Fruit fly (Drosophila melanogaster): ENCODE measurements around the gene CG33710.

The CG33710 gene

dm6 chr3L:19909234-19910053 is 43.1 kb downstream of the CG33710 start (continued):
- TF ChIP-seq stwl (tag; optimal IDR thresholded peaks at IDR 0.05): peak; percentile 71
- TF ChIP-seq sd (tag; optimal IDR thresholded peaks at IDR 0.05): peak; percentile 14
- TF ChIP-seq cato (GFP tag; optimal IDR thresholded peaks at IDR 0.05; ENCODE audit: borderline replicate concordance): no peak
- TF ChIP-seq PHDP (tag; optimal IDR thresholded peaks at IDR 0.05): peak; percentile 29
- no peak for TF ChIP-seq CG1832 (GFP tag; optimal IDR thresholded peaks at IDR 0.05)
- TF ChIP-seq unpg (GFP tag; optimal IDR thresholded peaks at IDR 0.05): no peak
- TF ChIP-seq Dref (GFP tag; IDR thresholded peaks at IDR 0.05): peak; percentile 51
- TF ChIP-seq CG1647 (GFP tag; optimal IDR thresholded peaks at IDR 0.05): no peak
- peak; percentile 4 for TF ChIP-seq CG4328 (GFP tag; optimal IDR thresholded peaks at IDR 0.05)
- peak; percentile 9; the same call in 1 of the 3 replicates for TF ChIP-seq CG34422 (GFP tag; IDR thresholded peaks at IDR 0.05)
- no peak for TF ChIP-seq wor (GFP tag; IDR thresholded peaks at IDR 0.05)
- TF ChIP-seq CG11695 (GFP tag; IDR thresholded peaks at IDR 0.05): no peak
- TF ChIP-seq MBD-R2 (GFP tag; IDR thresholded peaks at IDR 0.05): peak; percentile 42
- TF ChIP-seq Chrac-16 (GFP tag; optimal IDR thresholded peaks at IDR 0.05): no peak
- no peak for TF ChIP-seq toy (GFP tag; IDR thresholded peaks at IDR 0.05)
- TF ChIP-seq sim (GFP tag; IDR thresholded peaks at IDR 0.05): no peak
- TF ChIP-seq salm (tag; optimal IDR thresholded peaks at IDR 0.05): no peak
- TF ChIP-seq nerfin-1 (tag; optimal IDR thresholded peaks at IDR 0.05): no peak
- no peak for TF ChIP-seq Usf (GFP tag; optimal IDR thresholded peaks at IDR 0.05)
- no peak for TF ChIP-seq jigr1 (GFP tag; IDR thresholded peaks at IDR 0.05)
- no peak for TF ChIP-seq Antp (GFP tag; optimal IDR thresholded peaks at IDR 0.05)
- no peak for TF ChIP-seq ken (GFP tag; IDR thresholded peaks at IDR 0.05)
- TF ChIP-seq CG17385 (GFP tag; optimal IDR thresholded peaks at IDR 0.05): no peak
- TF ChIP-seq cas (GFP tag; IDR thresholded peaks at IDR 0.05): no peak
- no peak for TF ChIP-seq CG18764 (GFP tag; optimal IDR thresholded peaks at IDR 0.05)
- TF ChIP-seq ATbp (GFP tag; optimal IDR thresholded peaks at IDR 0.05): no peak
- TF ChIP-seq CG15696 (tag; optimal IDR thresholded peaks at IDR 0.05): no peak
- no peak for TF ChIP-seq B-H1 (GFP tag; IDR thresholded peaks at IDR 0.05)
- TF ChIP-seq CG6689 (GFP tag; IDR thresholded peaks at IDR 0.05): no peak
- TF ChIP-seq CG14050 (GFP tag; IDR thresholded peaks at IDR 0.05): no peak
- TF ChIP-seq hth (optimal IDR thresholded peaks at IDR 0.05): no peak
- TF ChIP-seq CG13424 (tag; optimal IDR thresholded peaks at IDR 0.05): no peak
- TF ChIP-seq aop (GFP tag; IDR thresholded peaks at IDR 0.05): no peak
- TF ChIP-seq ab (GFP tag; optimal IDR thresholded peaks at IDR 0.05): no peak
- no peak for TF ChIP-seq fru (optimal IDR thresholded peaks at IDR 0.05)
- no peak for TF ChIP-seq h (optimal IDR thresholded peaks at IDR 0.05)
- TF ChIP-seq CG4617 (GFP tag; optimal IDR thresholded peaks at IDR 0.05; ENCODE audit: borderline replicate concordance): peak; percentile 66
- no peak for TF ChIP-seq shn (GFP tag; optimal IDR thresholded peaks at IDR 0.05)
- no peak for TF ChIP-seq Hmx (GFP tag; optimal IDR thresholded peaks at IDR 0.05)
- peak; percentile 11 for TF ChIP-seq CG17186 (GFP tag; optimal IDR thresholded peaks at IDR 0.05)
- no peak for TF ChIP-seq az2 (GFP tag; optimal IDR thresholded peaks at IDR 0.05)
- no peak for TF ChIP-seq CG31365 (tag; optimal IDR thresholded peaks at IDR 0.05)
- TF ChIP-seq dimm (GFP tag; IDR thresholded peaks at IDR 0.05): no peak
- no peak for TF ChIP-seq croc (GFP tag; conservative IDR thresholded peaks at IDR 0.05)
- peak; percentile 84 for TF ChIP-seq CG3281 (GFP tag; optimal IDR thresholded peaks at IDR 0.05)
- no peak for TF ChIP-seq CG30431 (GFP tag; optimal IDR thresholded peaks at IDR 0.05)
- TF ChIP-seq CG18599 (GFP tag; optimal IDR thresholded peaks at IDR 0.05): no peak
- peak; percentile 15; the same call in 1 of the 3 replicates for TF ChIP-seq knrl (GFP tag; IDR thresholded peaks at IDR 0.05; ENCODE audit: partially characterized antibody)
- no peak for TF ChIP-seq D19B (GFP tag; optimal IDR thresholded peaks at IDR 0.05)
- TF ChIP-seq sug (tag; optimal IDR thresholded peaks at IDR 0.05): peak; percentile 35
- TF ChIP-seq CG7372 (GFP tag; IDR thresholded peaks at IDR 0.05): no peak

Measured in whole organism, embryonic.